Fruit fly (Drosophila melanogaster) whole organism, embryonic: ENCODE results near the gene Hrb98DE.

Source experiments
- Abd-B ChIP-seq: fragments of 200-800 bp; sonication (Bioruptor generic); optimal IDR thresholded peaks from 2 replicates; lab custom pipeline; 2018; ENCODE audit warnings: missing biosample characterization, mild to moderate bottlenecking, missing genetic modification characterization, moderate library complexity
- Bdp1 ChIP-seq: fragments of 200-800 bp; sonication (Bioruptor generic); optimal IDR thresholded peaks from 3 replicates; lab custom pipeline; 2016; ENCODE audit warnings: missing biosample characterization, missing genetic modification characterization
- CG10267 ChIP-seq: fragments of 200-800 bp; sonication (Bioruptor generic); optimal IDR thresholded peaks from 2 replicates; lab custom pipeline; 2018; ENCODE audit warnings: missing biosample characterization, mild to moderate bottlenecking, missing genetic modification characterization, moderate library complexity
- CG10979 ChIP-seq: fragments of 200-800 bp; sonication (Bioruptor generic); optimal IDR thresholded peaks from 2 replicates; lab custom pipeline; 2018; ENCODE audit warnings: missing biosample characterization, mild to moderate bottlenecking, missing genetic modification characterization, moderate library complexity
- CG11093 ChIP-seq: fragments of 200-800 bp; sonication (Bioruptor generic); IDR thresholded peaks from 3 replicates; pipeline ENCODE4 v1.3.6; 2022; ENCODE audit warnings: missing biosample characterization, missing genetic modification characterization
- CG11456 ChIP-seq: fragments of 200-800 bp; sonication (Bioruptor generic); IDR thresholded peaks from 3 replicates; pipeline ENCODE4 v1.3.6; 2022; ENCODE audit warnings: missing biosample characterization, missing genetic modification characterization
- CG11695 ChIP-seq: fragments of 200-800 bp; sonication (Bioruptor generic); IDR thresholded peaks from 3 replicates; pipeline ENCODE4 v1.3.6; 2022; ENCODE audit warnings: missing biosample characterization, missing genetic modification characterization
- CG11723 ChIP-seq: fragments of 200-800 bp; sonication (Bioruptor generic); optimal IDR thresholded peaks from 2 replicates; lab custom pipeline; 2017; ENCODE audit warnings: missing biosample characterization, mild to moderate bottlenecking, missing genetic modification characterization
- CG12219 ChIP-seq: fragments of 200-800 bp; sonication (Bioruptor generic); optimal IDR thresholded peaks from 3 replicates; lab custom pipeline; 2018; ENCODE audit warnings: missing biosample characterization, mild to moderate bottlenecking, missing genetic modification characterization
- CG12236 ChIP-seq: fragments of 200-800 bp; sonication (Bioruptor generic); optimal IDR thresholded peaks from 2 replicates; lab custom pipeline; 2016; ENCODE audit warnings: missing biosample characterization, missing genetic modification characterization
- CG12391 ChIP-seq: fragments of 200-800 bp; sonication (Bioruptor generic); optimal IDR thresholded peaks from 3 replicates; lab custom pipeline; 2018; ENCODE audit warnings: missing biosample characterization, mild to moderate bottlenecking, missing genetic modification characterization, moderate library complexity
- CG13775 ChIP-seq: fragments of 200-800 bp; sonication (Bioruptor generic); optimal IDR thresholded peaks from 3 replicates; lab custom pipeline; 2017; ENCODE audit warnings: missing biosample characterization, mild to moderate bottlenecking, missing genetic modification characterization
- CG15601 ChIP-seq: fragments of 200-800 bp; sonication (Bioruptor generic); optimal IDR thresholded peaks from 3 replicates; lab custom pipeline; 2019; ENCODE audit warnings: missing biosample characterization, mild to moderate bottlenecking, missing genetic modification characterization, moderate library complexity
- CG15696 ChIP-seq: fragments of 200-800 bp; sonication (Bioruptor generic); optimal IDR thresholded peaks from 2 replicates; lab custom pipeline; 2019; ENCODE audit warnings: missing biosample characterization, mild to moderate bottlenecking, missing genetic modification characterization, moderate library complexity
- CG2116 ChIP-seq: fragments of 200-800 bp; sonication (Bioruptor generic); optimal IDR thresholded peaks from 3 replicates; lab custom pipeline; 2018; ENCODE audit warnings: missing biosample characterization, mild to moderate bottlenecking, missing genetic modification characterization
- CG2875 ChIP-seq: fragments of 200-800 bp; sonication (Bioruptor generic); optimal IDR thresholded peaks from 2 replicates; lab custom pipeline; 2017; ENCODE audit warnings: missing biosample characterization, mild to moderate bottlenecking, missing genetic modification characterization, missing genetic modification reagents
- CG2889 ChIP-seq: fragments of 200-800 bp; sonication (Bioruptor generic); IDR thresholded peaks from 3 replicates; pipeline ENCODE4 v1.3.6; 2022; ENCODE audit warnings: missing biosample characterization, missing genetic modification characterization
- CG30403 ChIP-seq: fragments of 200-800 bp; sonication (Bioruptor generic); optimal IDR thresholded peaks from 3 replicates; lab custom pipeline; 2016; ENCODE audit warnings: missing biosample characterization, missing genetic modification characterization
- CG31224 ChIP-seq: fragments of 200-800 bp; sonication (Bioruptor generic); IDR thresholded peaks from 2 replicates; pipeline ENCODE4 v1.3.6; 2022; ENCODE audit warnings: missing biosample characterization, missing genetic modification characterization
- CG3163 ChIP-seq: fragments of 200-800 bp; sonication (Bioruptor generic); optimal IDR thresholded peaks from 3 replicates; lab custom pipeline; 2016; ENCODE audit warnings: missing biosample characterization, missing genetic modification characterization
- CG3407 ChIP-seq: fragments of 200-800 bp; sonication (Bioruptor generic); optimal IDR thresholded peaks from 2 replicates; lab custom pipeline; 2018; ENCODE audit warnings: missing biosample characterization, mild to moderate bottlenecking, missing genetic modification characterization
- CG4282 ChIP-seq: fragments of 200-800 bp; sonication (Bioruptor generic); optimal IDR thresholded peaks from 2 replicates; lab custom pipeline; 2016; ENCODE audit warnings: missing biosample characterization, missing genetic modification characterization
- CG4707 ChIP-seq: fragments of 200-800 bp; sonication (Bioruptor generic); optimal IDR thresholded peaks from 2 replicates; lab custom pipeline; 2018; ENCODE audit warnings: missing biosample characterization, mild to moderate bottlenecking, missing genetic modification characterization, moderate library complexity
- CG4730 ChIP-seq: fragments of 200-800 bp; sonication (Bioruptor generic); IDR thresholded peaks from 2 replicates; pipeline ENCODE4 v1.3.6; 2022; ENCODE audit warnings: missing biosample characterization, missing genetic modification characterization
- CG6254 ChIP-seq: fragments of 200-800 bp; sonication (Bioruptor generic); optimal IDR thresholded peaks from 3 replicates; lab custom pipeline; 2017; ENCODE audit warnings: mild to moderate bottlenecking, missing biosample characterization, missing genetic modification reagents, missing genetic modification characterization
- CG9727 ChIP-seq: fragments of 200-800 bp; sonication (Bioruptor generic); optimal IDR thresholded peaks from 3 replicates; lab custom pipeline; 2017; ENCODE audit warnings: missing biosample characterization, mild to moderate bottlenecking, missing genetic modification characterization
- CG9876 ChIP-seq: fragments of 200-800 bp; sonication (Bioruptor generic); optimal IDR thresholded peaks from 2 replicates; lab custom pipeline; 2016; ENCODE audit warnings: missing biosample characterization, missing genetic modification characterization
- Camta ChIP-seq: fragments of 200-800 bp; sonication (Bioruptor generic); optimal IDR thresholded peaks from 2 replicates; lab custom pipeline; 2016; ENCODE audit warnings: missing biosample characterization, missing genetic modification characterization
- D ChIP-seq, 2 experiments: fragments of 200-800 bp in 1 of 2; fragments of >200 bp in 1 of 2; sonication (Bioruptor generic) in 1 of 2; optimal IDR thresholded peaks; 2 replicates in 1 of 2; 3 replicates in 1 of 2; lab custom pipeline; 2017; ENCODE audit warnings: mild to moderate bottlenecking in 1 of 2, missing biosample characterization in 1 of 2, missing genetic modification characterization in 1 of 2, missing genetic modification reagents in 1 of 2
- E2f2 ChIP-seq: fragments of 200-800 bp; sonication (Bioruptor generic); IDR thresholded peaks from 2 replicates; pipeline ENCODE4 v1.3.6; 2022; ENCODE audit warnings: missing biosample characterization, missing genetic modification characterization
- HLH54F ChIP-seq: fragments of 200-800 bp; sonication (Bioruptor generic); optimal IDR thresholded peaks from 3 replicates; lab custom pipeline; 2016; ENCODE audit warnings: missing biosample characterization, missing genetic modification characterization
- Hand ChIP-seq: fragments of 200-800 bp; sonication (Bioruptor generic); optimal IDR thresholded peaks from 2 replicates; lab custom pipeline; 2017; ENCODE audit warnings: mild to moderate bottlenecking, missing biosample characterization, missing genetic modification reagents, missing genetic modification characterization
- HmgZ ChIP-seq: fragments of 200-800 bp; sonication (Bioruptor generic); optimal IDR thresholded peaks from 2 replicates; lab custom pipeline; 2018; ENCODE audit warnings: missing biosample characterization, mild to moderate bottlenecking, missing genetic modification characterization
- Hsf ChIP-seq: fragments of 200-800 bp; sonication (Bioruptor generic); optimal IDR thresholded peaks from 3 replicates; lab custom pipeline; 2016; ENCODE audit warnings: missing biosample characterization, missing genetic modification characterization
- Kr ChIP-seq: fragments of 200-800 bp; sonication (Bioruptor generic); optimal IDR thresholded peaks from 2 replicates; lab custom pipeline; 2017; ENCODE audit warnings: missing biosample characterization, mild to moderate bottlenecking, missing genetic modification characterization
- Lim3 ChIP-seq: fragments of 200-800 bp; sonication (Bioruptor generic); IDR thresholded peaks from 2 replicates; pipeline ENCODE4 v1.3.6; 2022; ENCODE audit warnings: missing biosample characterization, missing genetic modification characterization
- MTF-1 ChIP-seq: fragments of 200-800 bp; sonication (Bioruptor generic); optimal IDR thresholded peaks from 2 replicates; lab custom pipeline; 2018; ENCODE audit warnings: missing biosample characterization, mild to moderate bottlenecking, missing genetic modification characterization, borderline replicate concordance
- Meics ChIP-seq: fragments of 200-800 bp; sonication (Bioruptor generic); optimal IDR thresholded peaks from 2 replicates; lab custom pipeline; 2017; ENCODE audit warnings: missing biosample characterization, mild to moderate bottlenecking, missing genetic modification characterization
- NfI ChIP-seq: fragments of 200-800 bp; sonication (Bioruptor generic); optimal IDR thresholded peaks from 3 replicates; lab custom pipeline; 2018; ENCODE audit warnings: missing biosample characterization, mild to moderate bottlenecking, missing genetic modification characterization, moderate library complexity
- Six4 ChIP-seq: fragments of 200-800 bp; sonication (Bioruptor generic); optimal IDR thresholded peaks from 2 replicates; lab custom pipeline; 2016; ENCODE audit warnings: missing biosample characterization, missing genetic modification characterization
- ac ChIP-seq: fragments of 200-800 bp; sonication (Bioruptor generic); optimal IDR thresholded peaks from 3 replicates; lab custom pipeline; 2017; ENCODE audit warnings: missing biosample characterization, mild to moderate bottlenecking, missing genetic modification characterization
- al ChIP-seq: fragments of 200-800 bp; sonication (Bioruptor generic); IDR thresholded peaks from 2 replicates; pipeline ENCODE4 v1.3.6; 2022; ENCODE audit warnings: missing biosample characterization, missing genetic modification characterization
- ase ChIP-seq: fragments of 200-800 bp; sonication (Bioruptor generic); IDR thresholded peaks from 3 replicates; pipeline ENCODE4 v1.3.6; 2022; ENCODE audit warnings: missing biosample characterization, missing genetic modification characterization
- az2 ChIP-seq: fragments of 200-800 bp; sonication (Bioruptor generic); optimal IDR thresholded peaks from 3 replicates; lab custom pipeline; 2016; ENCODE audit warnings: missing biosample characterization, missing genetic modification characterization
- crol ChIP-seq: fragments of 200-800 bp; sonication (Bioruptor generic); IDR thresholded peaks from 2 replicates; pipeline ENCODE4 v1.3.6; 2022; ENCODE audit warnings: missing biosample characterization, missing genetic modification characterization
- gsb-n ChIP-seq: fragments of 200-800 bp; sonication (Bioruptor generic); optimal IDR thresholded peaks from 3 replicates; lab custom pipeline; 2018; ENCODE audit warnings: missing biosample characterization, mild to moderate bottlenecking, missing genetic modification characterization
- org-1 ChIP-seq: fragments of 200-800 bp; sonication (Bioruptor generic); optimal IDR thresholded peaks from 2 replicates; lab custom pipeline; 2017; ENCODE audit warnings: missing biosample characterization, missing genetic modification characterization
- psq ChIP-seq: fragments of 200-800 bp; sonication (Bioruptor generic); optimal IDR thresholded peaks from 2 replicates; lab custom pipeline; 2017; ENCODE audit warnings: missing biosample characterization, missing genetic modification characterization
- stc ChIP-seq: fragments of 200-800 bp; sonication (Bioruptor generic); IDR thresholded peaks from 2 replicates; pipeline ENCODE4 v1.3.6; 2022; ENCODE audit warnings: missing biosample characterization, missing genetic modification characterization
- ttk ChIP-seq: fragments of 200-800 bp; sonication (Bioruptor generic); IDR thresholded peaks from 2 replicates; pipeline ENCODE4 v2.1.2; 2022; ENCODE audit warnings: missing biosample characterization, missing genetic modification characterization

The Hrb98DE gene

dm6 chr3R:28631753-28632152, 32.1 kb downstream of the Hrb98DE start (continued):
- TF ChIP-seq Hand (no peak), HLH54F (GFP tag; lab: Kevin White, UChicago) (peak; percentile 16), CG2875 (peak; percentile 35), CG10267 (tag; lab: Kevin White, UChicago) (peak; percentile 44), Kr (peak; percentile 50), CG31224 (0 out of 2 replicates have a peak, but pooled peaks have one; percentile 23), NfI (GFP tag; lab: Kevin White, UChicago) (peak; percentile 4), CG12391 (peak; percentile 49), CG11093 (peak; percentile 34; the same call in 1 of the 3 replicates), psq (GFP tag; lab: Kevin White, UChicago) (no peak), crol (GFP tag; lab: Robert Waterston, UW) (no peak), MTF-1 (GFP tag; lab: Kevin White, UChicago) (peak; percentile 46), ac (GFP tag; lab: Kevin White, UChicago) (peak; percentile 34), gsb-n (tag; lab: Kevin White, UChicago) (peak; percentile 44), ttk (GFP tag; lab: Robert Waterston, UW) (peak; percentile 60; the same call in 1 of the 2 replicates), Abd-B (GFP tag; lab: Kevin White, UChicago) (peak; percentile 39), D (optimal IDR thresholded peaks at IDR 0.05; lab: Kevin White, UChicago) (peak; percentile 8), D (GFP tag; optimal IDR thresholded peaks at IDR 0.05; lab: Kevin White, UChicago) (peak; percentile 62), CG11723 (GFP tag; lab: Kevin White, UChicago) (peak; percentile 44), Camta (GFP tag; lab: Kevin White, UChicago) (peak; percentile 35), CG9876 (GFP tag; lab: Kevin White, UChicago) (peak; percentile 41), CG9727 (GFP tag; lab: Kevin White, UChicago) (peak; percentile 71), CG30403 (GFP tag; lab: Kevin White, UChicago) (peak; percentile 60), CG4730 (GFP tag; lab: Robert Waterston, UW) (no peak), CG15696 (tag; lab: Kevin White, UChicago) (peak; percentile 75), CG10979 (tag; lab: Kevin White, UChicago) (peak; percentile 64), Meics (GFP tag; lab: Kevin White, UChicago) (peak; percentile 56), CG3163 (GFP tag; lab: Kevin White, UChicago) (peak; percentile 26), Bdp1 (GFP tag; lab: Kevin White, UChicago) (peak; percentile 20), CG4707 (GFP tag; lab: Kevin White, UChicago) (peak; percentile 7), org-1 (peak; percentile 39), CG4282 (GFP tag; lab: Kevin White, UChicago) (peak; percentile 56), CG2116 (peak; percentile 1), CG6254 (peak; percentile 40), az2 (GFP tag; lab: Kevin White, UChicago) (peak; percentile 20), CG12219 (GFP tag; lab: Kevin White, UChicago) (no peak), Hsf (GFP tag; lab: Kevin White, UChicago) (peak; percentile 52), Lim3 (GFP tag; lab: Robert Waterston, UW) (no peak), Six4 (GFP tag; lab: Kevin White, UChicago) (peak; percentile 66), CG11456 (GFP tag; lab: Robert Waterston, UW) (0 out of 3 replicates have a peak, but pooled peaks have one; percentile 56), HmgZ (tag; lab: Kevin White, UChicago) (no peak), CG12236 (GFP tag; lab: Kevin White, UChicago) (no peak), al (GFP tag; lab: Robert Waterston, UW) (peak; percentile 31; the same call in 1 of the 2 replicates), stc (GFP tag; lab: Robert Waterston, UW) (0 out of 2 replicates have a peak, but pooled peaks have one; percentile 37), CG15601 (tag; lab: Kevin White, UChicago) (no peak), CG2889 (peak; percentile 48; the same call in 1 of the 3 replicates), CG13775 (GFP tag; lab: Kevin White, UChicago) (peak; percentile 27), CG3407 (peak; percentile 6), CG11695 (GFP tag; lab: Robert Waterston, UW) (peak; percentile 24; the same call in 1 of the 3 replicates), E2f2 (GFP tag; lab: Robert Waterston, UW) (0 out of 2 replicates have a peak, but pooled peaks have one; percentile 26), ase (GFP tag; lab: Robert Waterston, UW) (peak; percentile 64; the same call in 1 of the 3 replicates)
